Worm (Caenorhabditis elegans): ENCODE results near the gene C44B7.7.

C44B7.7 gene

DNA sequence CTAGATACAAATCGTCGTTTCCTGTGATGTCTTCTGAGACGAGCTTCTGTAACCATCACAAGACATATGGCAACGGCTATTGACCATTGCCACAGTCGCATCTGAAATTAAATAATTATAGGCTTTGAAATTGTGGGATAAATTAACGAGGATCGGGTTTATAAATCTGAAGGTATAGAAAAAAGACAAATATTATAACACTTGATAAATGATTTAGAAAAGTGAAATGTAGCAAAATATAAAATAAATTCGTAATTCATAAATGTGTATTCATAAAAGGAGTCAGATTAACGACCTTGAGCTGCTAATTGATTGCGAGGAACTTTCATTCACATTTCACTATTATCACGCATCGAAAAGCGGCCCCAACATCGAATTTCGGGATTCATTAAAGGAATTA, 16.3 kb downstream of the C44B7.7 start, which contains the start of gene aff-1:
Gene aff-1 (minus strand): TSS at position 101 of the 400 bp plus-strand sequence.
- TF ChIP-seq pqm-1 (tag; optimal IDR thresholded peaks at IDR 0.05) (no peak), unc-55 (GFP tag; optimal IDR thresholded peaks at IDR 0.05) (no peak), unc-42 (tag; optimal IDR thresholded peaks at IDR 0.05) (no peak), madf-2 (tag; optimal IDR thresholded peaks at IDR 0.05) (no peak)

- TF ChIP-seq pha-2 (tag; optimal IDR thresholded peaks at IDR 0.05) (no peak), madf-2 (tag; optimal IDR thresholded peaks at IDR 0.05) (no peak), npax-4 (tag; optimal IDR thresholded peaks at IDR 0.05) (no peak)
Observed at ce11 chrII:6860043-6860442, 19.9 kb downstream of the C44B7.7 start.

DNA sequence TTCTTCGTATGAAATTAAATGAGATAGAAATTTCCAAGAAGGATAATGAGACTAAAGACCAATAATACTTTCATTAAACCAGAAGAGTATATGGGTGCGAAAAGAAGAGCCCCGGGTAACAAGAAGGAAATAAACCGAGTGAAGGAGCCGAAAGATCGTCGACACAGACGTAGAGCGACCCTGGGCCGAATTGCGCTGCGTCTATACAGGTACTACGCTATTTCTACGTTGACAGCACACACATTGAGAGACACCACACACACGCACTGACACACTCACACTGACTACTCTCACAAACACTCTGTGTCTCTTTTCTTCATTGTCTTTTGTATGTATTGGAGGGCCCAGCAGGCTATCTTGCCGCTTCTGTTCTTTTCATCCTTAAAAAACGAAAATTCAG, 21.1 kb downstream of the C44B7.7 start:
- TF ChIP-seq unc-86 (tag; optimal IDR thresholded peaks at IDR 0.05) (peak; percentile 21), ref-2 (tag; optimal IDR thresholded peaks at IDR 0.05) (peak; percentile 48), unc-55 (GFP tag; optimal IDR thresholded peaks at IDR 0.05) (peak; percentile 63), unc-3 (GFP tag; conservative IDR thresholded peaks at IDR 0.05) (no peak), unc-3 (tag; optimal IDR thresholded peaks at IDR 0.05) (peak; percentile 27), unc-42 (tag; optimal IDR thresholded peaks at IDR 0.05) (peak; percentile 50), elt-4 (tag; optimal IDR thresholded peaks at IDR 0.05) (no peak), tbx-2 (tag; optimal IDR thresholded peaks at IDR 0.05) (peak; percentile 82), ceh-48 (tag; optimal IDR thresholded peaks at IDR 0.05) (peak; percentile 9), ama-1 (optimal IDR thresholded peaks at IDR 0.05) (no peak), rnt-1 (tag; optimal IDR thresholded peaks at IDR 0.05) (peak; percentile 41), nhr-232 (tag; optimal IDR thresholded peaks at IDR 0.05) (peak; percentile 27), ceh-34 (tag; optimal IDR thresholded peaks at IDR 0.05) (peak; percentile 67), lin-11 (tag; optimal IDR thresholded peaks at IDR 0.05) (peak; percentile 5), syd-9 (tag; optimal IDR thresholded peaks at IDR 0.05) (no peak), elt-2 (tag; optimal IDR thresholded peaks at IDR 0.05) (peak; percentile 53), Y22D7AL.16 (tag; optimal IDR thresholded peaks at IDR 0.05) (no peak), ceh-18 (tag; optimal IDR thresholded peaks at IDR 0.05) (peak; percentile 57), hlh-30 (tag; optimal IDR thresholded peaks at IDR 0.05; ENCODE audit: insufficient read depth) (no peak), ceh-19 (GFP tag; optimal IDR thresholded peaks at IDR 0.05) (peak; percentile 31), ceh-31 (tag; optimal IDR thresholded peaks at IDR 0.05) (peak; percentile 82), ceh-14 (tag; optimal IDR thresholded peaks at IDR 0.05) (peak; percentile 22), ceh-2 (tag; optimal IDR thresholded peaks at IDR 0.05) (peak; percentile 63), fax-1 (tag; optimal IDR thresholded peaks at IDR 0.05) (peak; percentile 24), hlh-6 (tag; optimal IDR thresholded peaks at IDR 0.05) (peak; percentile 17), hlh-8 (tag; optimal IDR thresholded peaks at IDR 0.05) (peak; percentile 32), che-1 (tag; optimal IDR thresholded peaks at IDR 0.05) (peak; percentile 23), nfya-1 (tag; optimal IDR thresholded peaks at IDR 0.05) (peak; percentile 56), eyg-1 (tag; optimal IDR thresholded peaks at IDR 0.05) (no peak), odd-2 (tag; optimal IDR thresholded peaks at IDR 0.05) (no peak), K09A11.1 (tag; optimal IDR thresholded peaks at IDR 0.05; ENCODE audit: insufficient read depth) (peak; percentile 8), ceh-30 (tag; optimal IDR thresholded peaks at IDR 0.05) (peak; percentile 15), pha-2 (tag; optimal IDR thresholded peaks at IDR 0.05) (peak; percentile 41), pros-1 (tag; optimal IDR thresholded peaks at IDR 0.05) (peak; percentile 25), gmeb-2 (tag; optimal IDR thresholded peaks at IDR 0.05) (no peak)

- TF ChIP-seq pha-2 (tag; optimal IDR thresholded peaks at IDR 0.05), result no peak
- TF ChIP-seq ceh-2 (tag; optimal IDR thresholded peaks at IDR 0.05), result no peak
- TF ChIP-seq dve-1 (tag; optimal IDR thresholded peaks at IDR 0.05), result no peak
- TF ChIP-seq dmd-4 (tag; optimal IDR thresholded peaks at IDR 0.05; ENCODE audit: borderline replicate concordance), result no peak
- no peak for TF ChIP-seq ceh-18 (tag; optimal IDR thresholded peaks at IDR 0.05)
- TF ChIP-seq nfya-1 (tag; optimal IDR thresholded peaks at IDR 0.05), result no peak
- no peak for TF ChIP-seq ref-2 (tag; optimal IDR thresholded peaks at IDR 0.05)
- TF ChIP-seq fkh-6 (tag; optimal IDR thresholded peaks at IDR 0.05), result no peak
- no peak for TF ChIP-seq K02D7.2 (tag; optimal IDR thresholded peaks at IDR 0.05)
- TF ChIP-seq ceh-24 (tag; optimal IDR thresholded peaks at IDR 0.05), result no peak
- TF ChIP-seq unc-55 (GFP tag; optimal IDR thresholded peaks at IDR 0.05), result no peak
- TF ChIP-seq zip-5 (tag; optimal IDR thresholded peaks at IDR 0.05), result no peak
- no peak for TF ChIP-seq ceh-9 (tag; optimal IDR thresholded peaks at IDR 0.05)
- no peak for TF ChIP-seq ttx-3 (tag; optimal IDR thresholded peaks at IDR 0.05)
- TF ChIP-seq K09A11.1 (tag; optimal IDR thresholded peaks at IDR 0.05; ENCODE audit: insufficient read depth), result no peak
- no peak for TF ChIP-seq nhr-11 (tag; optimal IDR thresholded peaks at IDR 0.05)
- no peak for TF ChIP-seq hlh-8 (tag; optimal IDR thresholded peaks at IDR 0.05)
- TF ChIP-seq pha-4 (tag; optimal IDR thresholded peaks at IDR 0.05), result no peak
- no peak for TF ChIP-seq pqm-1 (tag; optimal IDR thresholded peaks at IDR 0.05)
Observed at ce11 chrII:6858201-6858600, 21.8 kb downstream of the C44B7.7 start, which contains the start of gene dnj-5. dnj-5 (minus strand) TSS chrII:6858301.
